Worm (Caenorhabditis elegans) whole organism, L2 larva: Measurements from ENCODE around the gene D2045.9.

ENCODE experiments used
- R02D3.7 ChIP-seq: fragments of 150-350 bp; optimal IDR thresholded peaks from 2 replicates; lab custom pipeline; 2014; ENCODE audit warnings: missing biosample characterization, missing genetic modification characterization
- aly-2 ChIP-seq: fragments of 150-350 bp; optimal IDR thresholded peaks from 2 replicates; lab custom pipeline; 2014; ENCODE audit warnings: missing biosample characterization, missing genetic modification characterization
- elt-1 ChIP-seq: fragments of 150-350 bp; optimal IDR thresholded peaks from 2 replicates; lab custom pipeline; 2014; ENCODE audit warnings: missing biosample characterization, missing genetic modification characterization
- fos-1 ChIP-seq: fragments of 150-350 bp; optimal IDR thresholded peaks from 2 replicates; lab custom pipeline; 2014; ENCODE audit warnings: missing biosample characterization, missing genetic modification characterization
- mab-5 ChIP-seq: fragments of 150-350 bp; optimal IDR thresholded peaks from 2 replicates; lab custom pipeline; 2014; ENCODE audit warnings: missing biosample characterization, missing genetic modification characterization
- sem-4 ChIP-seq: fragments of 150-350 bp; optimal IDR thresholded peaks from 2 replicates; lab custom pipeline; 2014; ENCODE audit warnings: missing biosample characterization, missing genetic modification reagents, missing genetic modification characterization
- ztf-4 ChIP-seq: fragments of 150-350 bp; optimal IDR thresholded peaks from 2 replicates; lab custom pipeline; 2014; ENCODE audit warnings: missing biosample characterization, missing genetic modification characterization

DNA sequence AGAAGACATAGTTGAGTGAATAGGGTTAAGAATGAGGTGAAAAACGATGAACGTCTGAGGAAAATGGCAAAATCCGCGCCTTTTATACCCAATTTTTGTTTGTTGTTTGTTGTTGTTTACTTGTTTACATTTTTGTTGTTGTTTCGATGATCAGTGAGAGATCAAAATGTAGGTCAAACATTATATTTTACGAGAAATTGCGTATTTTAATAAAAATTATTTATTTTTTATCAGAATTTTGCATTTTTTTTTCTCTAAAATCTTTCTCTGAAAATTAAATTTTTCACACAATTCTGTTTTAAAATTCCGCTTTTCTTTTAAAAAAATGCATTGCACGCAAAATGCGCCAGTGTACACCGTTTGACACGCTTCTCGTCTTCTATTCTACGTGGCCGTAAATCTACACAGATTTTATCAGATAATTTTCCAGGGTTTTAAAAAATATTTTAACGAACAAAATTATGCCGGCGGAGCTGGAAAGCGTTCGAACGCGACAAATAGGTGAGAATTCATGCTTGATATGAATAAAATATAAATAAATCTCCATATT, 31.7 kb downstream of the D2045.9 start, which contains the start of the genes sip-1 and sly-1:
- TF ChIP-seq R02D3.7 (tag; lab: Kevin White, UChicago), result peak; percentile 70
- TF ChIP-seq sem-4 (tag; lab: Kevin White, UChicago), result peak; percentile 38
- TF ChIP-seq aly-2 (tag; lab: Kevin White, UChicago), result no peak
- no peak for TF ChIP-seq ztf-4 (tag; lab: Kevin White, UChicago)
- TF ChIP-seq elt-1, result no peak
- TF ChIP-seq mab-5 (tag; lab: Kevin White, UChicago), result peak; percentile 73
- peak; percentile 74 for TF ChIP-seq fos-1 (tag; lab: Kevin White, UChicago)
